Worm (Caenorhabditis elegans) whole organism, L1 larva: Measurements from ENCODE around the gene acbp-6.

Source experiments
- F16B12.6 ChIP-seq: fragments of 150-350 bp; optimal IDR thresholded peaks from 2 replicates; lab custom pipeline; 2014; ENCODE audit warnings: missing biosample characterization, missing genetic modification characterization
- alr-1 ChIP-seq: fragments of 200-800 bp; sonication (Bioruptor generic); optimal IDR thresholded peaks from 2 replicates; lab custom pipeline; 2018; ENCODE audit warnings: borderline replicate concordance, mild to moderate bottlenecking, missing genetic modification characterization, missing compliant biosample characterization
- aly-2 ChIP-seq: fragments of 150-350 bp; optimal IDR thresholded peaks from 2 replicates; lab custom pipeline; 2014; ENCODE audit warnings: missing biosample characterization, missing genetic modification characterization
- ceh-82 ChIP-seq, 3 experiments: fragments of 150-350 bp in 1 of 3; sonication (generic microtip) in 2 of 3; optimal IDR thresholded peaks; 2 replicates each; lab custom pipeline; 2014 to 2017; ENCODE audit warnings: missing biosample characterization in 3 of 3, missing genetic modification characterization in 3 of 3
- ceh-88 ChIP-seq: fragments of 200-800 bp; sonication (Bioruptor generic); IDR thresholded peaks from 2 replicates; pipeline ENCODE4 v1.3.6; 2022; ENCODE audit warnings: missing genetic modification characterization, missing compliant biosample characterization
- dsc-1 ChIP-seq: sonication (generic microtip); optimal IDR thresholded peaks from 2 replicates; lab custom pipeline; 2016; ENCODE audit warnings: mild to moderate bottlenecking, missing genetic modification characterization, missing compliant biosample characterization
- efl-3 ChIP-seq: fragments of 200-800 bp; sonication (Bioruptor generic); optimal IDR thresholded peaks from 2 replicates; lab custom pipeline; 2018; ENCODE audit warnings: mild to moderate bottlenecking, missing genetic modification characterization, missing compliant biosample characterization
- egl-27 ChIP-seq, 2 experiments: fragments of 150-350 bp in 1 of 2; sonication (generic microtip); optimal IDR thresholded peaks; 3 replicates each; lab custom pipeline; 2017 to 2018; ENCODE audit warnings: missing biosample characterization in 2 of 2, missing genetic modification characterization in 2 of 2, missing genetic modification reagents in 2 of 2
- elt-2 ChIP-seq: sonication (generic microtip); optimal IDR thresholded peaks from 2 replicates; lab custom pipeline; 2016; ENCODE audit warnings: missing genetic modification characterization, mild to moderate bottlenecking, inconsistent platforms, missing compliant biosample characterization, missing genetic modification reagents
- elt-3 ChIP-seq, 6 experiments: fragments of 150-350 bp in 1 of 6; sonication (generic microtip); optimal IDR thresholded peaks; 2 replicates each; lab custom pipeline; 2017 to 2018; ENCODE audit warnings: missing biosample characterization in 6 of 6, missing genetic modification characterization in 6 of 6, inconsistent platforms in 1 of 6
- fkh-10 ChIP-seq: sonication (generic microtip); optimal IDR thresholded peaks from 2 replicates; lab custom pipeline; 2017; ENCODE audit warnings: missing biosample characterization, missing genetic modification reagents, missing genetic modification characterization
- fkh-4 ChIP-seq: sonication (generic microtip); optimal IDR thresholded peaks from 2 replicates; lab custom pipeline; 2016; ENCODE audit warnings: missing compliant biosample characterization, missing genetic modification characterization, borderline replicate concordance
- fos-1 ChIP-seq: fragments of 150-350 bp; optimal IDR thresholded peaks from 2 replicates; lab custom pipeline; 2014; ENCODE audit warnings: missing biosample characterization, missing genetic modification characterization
- hlh-17 ChIP-seq: fragments of 200-800 bp; sonication (Bioruptor generic); optimal IDR thresholded peaks from 2 replicates; lab custom pipeline; 2018; ENCODE audit warnings: missing genetic modification characterization, mild to moderate bottlenecking, missing compliant biosample characterization, moderate library complexity, borderline replicate concordance
- hpl-2 ChIP-seq: fragments of 150-350 bp; optimal IDR thresholded peaks from 2 replicates; lab custom pipeline; 2014; ENCODE audit warnings: missing biosample characterization, missing genetic modification reagents, missing genetic modification characterization
- isw-1 ChIP-seq: fragments of 200-800 bp; sonication (Bioruptor generic); IDR thresholded peaks from 2 replicates; pipeline ENCODE4 v1.3.6; 2022; ENCODE audit warnings: missing genetic modification characterization, missing compliant biosample characterization
- jun-1 ChIP-seq: fragments of 150-350 bp; optimal IDR thresholded peaks from 2 replicates; lab custom pipeline; 2014; ENCODE audit warnings: missing biosample characterization, missing genetic modification reagents, missing genetic modification characterization
- lin-14 ChIP-seq: fragments of 200-800 bp; sonication (Bioruptor generic); optimal IDR thresholded peaks from 2 replicates; lab custom pipeline; 2018; ENCODE audit warnings: mild to moderate bottlenecking, missing genetic modification characterization, moderate library complexity, missing compliant biosample characterization
- lin-15B ChIP-seq: fragments of 150-350 bp; sonication (generic microtip); optimal IDR thresholded peaks from 3 replicates; lab custom pipeline; 2014; ENCODE audit warnings: missing biosample characterization, missing genetic modification characterization
- mdl-1 ChIP-seq, 2 experiments: fragments of 150-350 bp; optimal IDR thresholded peaks; 2 replicates each; lab custom pipeline; 2014 to 2017; ENCODE audit warnings: missing biosample characterization in 2 of 2, missing genetic modification characterization in 2 of 2, inconsistent platforms in 1 of 2
- mep-1 ChIP-seq: fragments of 150-350 bp; optimal IDR thresholded peaks from 2 replicates; lab custom pipeline; 2014; ENCODE audit warnings: missing biosample characterization, missing genetic modification characterization
- nhr-19 ChIP-seq: fragments of 200-800 bp; sonication (Bioruptor generic); conservative IDR thresholded peaks from 2 replicates; pipeline ENCODE4 v1.3.6; 2022; ENCODE audit warnings: missing genetic modification characterization, missing compliant biosample characterization
- nhr-28 ChIP-seq: fragments of 150-350 bp; optimal IDR thresholded peaks from 2 replicates; lab custom pipeline; 2014; ENCODE audit warnings: missing biosample characterization, missing genetic modification characterization
- nhr-47 ChIP-seq: sonication (generic microtip); optimal IDR thresholded peaks from 2 replicates; lab custom pipeline; 2016; ENCODE audit warnings: mild to moderate bottlenecking, missing genetic modification characterization, moderate library complexity, missing compliant biosample characterization
- nhr-71 ChIP-seq: sonication (generic microtip); optimal IDR thresholded peaks from 2 replicates; lab custom pipeline; 2016; ENCODE audit warnings: mild to moderate bottlenecking, missing genetic modification characterization, moderate library complexity, missing compliant biosample characterization
- nhr-77 ChIP-seq: fragments of 150-350 bp; optimal IDR thresholded peaks from 2 replicates; lab custom pipeline; 2014; ENCODE audit warnings: missing biosample characterization, missing genetic modification characterization
- nhr-85 ChIP-seq: sonication (generic microtip); peaks from one replicate; lab custom pipeline; 2016; ENCODE audit warnings: missing genetic modification characterization, inconsistent platforms, missing compliant biosample characterization
- nhr-90 ChIP-seq: sonication (generic microtip); optimal IDR thresholded peaks from 2 replicates; lab custom pipeline; 2016; ENCODE audit warnings: mild to moderate bottlenecking, missing genetic modification characterization, missing compliant biosample characterization; ENCODE audit not compliant: poor library complexity
- pag-3 ChIP-seq: sonication (generic microtip); optimal IDR thresholded peaks from 2 replicates; lab custom pipeline; 2017; ENCODE audit warnings: missing genetic modification characterization, mild to moderate bottlenecking, missing compliant biosample characterization, antibody characterized with exemption, borderline replicate concordance; ENCODE audit not compliant: insufficient read depth
- skn-1 ChIP-seq: fragments of 150-350 bp; optimal IDR thresholded peaks from 2 replicates; lab custom pipeline; 2014; ENCODE audit warnings: missing biosample characterization, missing genetic modification characterization
- snpc-4 ChIP-seq: fragments of 150-350 bp; optimal IDR thresholded peaks from 2 replicates; lab custom pipeline; 2014; ENCODE audit warnings: missing biosample characterization, missing genetic modification characterization
- sup-37 ChIP-seq: fragments of 200-800 bp; sonication (Bioruptor generic); optimal IDR thresholded peaks from 2 replicates; lab custom pipeline; 2018; ENCODE audit warnings: mild to moderate bottlenecking, missing genetic modification characterization, missing compliant biosample characterization
- swsn-7 ChIP-seq: sonication (generic microtip); optimal IDR thresholded peaks from 2 replicates; lab custom pipeline; 2016; ENCODE audit warnings: missing genetic modification characterization, missing compliant biosample characterization
- tlp-1 ChIP-seq: fragments of 150-350 bp; optimal IDR thresholded peaks from 2 replicates; lab custom pipeline; 2014; ENCODE audit warnings: missing biosample characterization, missing genetic modification characterization
- unc-86 ChIP-seq: sonication (generic microtip); optimal IDR thresholded peaks from 2 replicates; lab custom pipeline; 2016; ENCODE audit warnings: missing genetic modification characterization, missing compliant biosample characterization
- vab-15 ChIP-seq: sonication (generic microtip); optimal IDR thresholded peaks from 2 replicates; lab custom pipeline; 2017; ENCODE audit warnings: missing genotype, mild to moderate bottlenecking, missing genetic modification characterization, missing compliant biosample characterization
- ztf-11 ChIP-seq, 2 experiments: sonication (generic microtip); optimal IDR thresholded peaks; 2 replicates each; lab custom pipeline; 2016 to 2017; ENCODE audit warnings: missing genetic modification characterization in 2 of 2, missing biosample characterization in 1 of 2, missing compliant biosample characterization in 1 of 2

The acbp-6 gene

ce11 chrII:12006575-12007098 lies 33.1 kb upstream of the acbp-6 start, which contains the start of gene mcm-2 (continued):
- TF ChIP-seq isw-1 (GFP tag; lab: Robert Waterston, UW) (peak; percentile 38), nhr-71 (tag; lab: Kevin White, UChicago) (peak; percentile 80), nhr-77 (peak; percentile 4), vab-15 (tag; lab: Kevin White, UChicago) (no peak), nhr-19 (GFP tag; lab: Robert Waterston, UW) (peak; percentile 48), mdl-1 (tag; optimal IDR thresholded peaks at IDR 0.05; lab: Kevin White, UChicago) (peak in 1 of 2 experiments; percentile 19), elt-2 (tag; lab: Kevin White, UChicago) (no peak), dsc-1 (peak; percentile 35), hpl-2 (peak; percentile 16), hlh-17 (no peak), F16B12.6 (tag; lab: Kevin White, UChicago) (peak; percentile 38), nhr-85 (tag; lab: Kevin White, UChicago) (peak; percentile 72), nhr-90 (tag; lab: Kevin White, UChicago) (peak; percentile 53), egl-27 (tag; optimal IDR thresholded peaks at IDR 0.05; lab: Kevin White, UChicago) (no peak), mep-1 (tag; lab: Kevin White, UChicago) (peak; percentile 69), swsn-7 (tag; lab: Kevin White, UChicago) (peak; percentile 45), efl-3 (GFP tag; lab: Kevin White, UChicago) (peak; percentile 76)

ce11 chrII:12005981-12006380 lies 32.4 kb upstream of the acbp-6 start:
- TF ChIP-seq aly-2 (tag; lab: Kevin White, UChicago): no peak

- TF ChIP-seq elt-3 (tag; optimal IDR thresholded peaks at IDR 0.05; lab: Kevin White, UChicago) (no peak), snpc-4 (tag; lab: Kevin White, UChicago) (no peak), nhr-28 (no peak), nhr-19 (GFP tag; lab: Robert Waterston, UW) (no peak), sup-37 (GFP tag; lab: Kevin White, UChicago) (no peak), tlp-1 (tag; lab: Kevin White, UChicago) (no peak), skn-1 (no peak), F16B12.6 (tag; lab: Kevin White, UChicago) (no peak), jun-1 (tag; lab: Kevin White, UChicago) (no peak)
Measured at ce11 chrII:11998903-11999302, 25.4 kb upstream of the acbp-6 start, which contains the start of gene Y17G7B.23. Gene Y17G7B.23, plus strand, starts transcription at chrII:11999203.

ce11 chrII:11994940-11995339 lies 21.4 kb upstream of the acbp-6 start:
- no peak for TF ChIP-seq egl-27 (tag; optimal IDR thresholded peaks at IDR 0.05; lab: Kevin White, UChicago)
- no peak for TF ChIP-seq fkh-4
- TF ChIP-seq lin-15B (tag; lab: Kevin White, UChicago): no peak
- no peak for TF ChIP-seq fos-1
- no peak for TF ChIP-seq nhr-77
- no peak for TF ChIP-seq ceh-88 (GFP tag; lab: Robert Waterston, UW)
- no peak for TF ChIP-seq nhr-90 (tag; lab: Kevin White, UChicago)
- TF ChIP-seq fkh-10 (GFP tag; lab: Kevin White, UChicago): no peak
- no peak for TF ChIP-seq lin-14 (GFP tag; lab: Kevin White, UChicago)
- TF ChIP-seq unc-86 (tag; lab: Kevin White, UChicago): no peak
- TF ChIP-seq alr-1: no peak
- TF ChIP-seq nhr-47 (tag; lab: Kevin White, UChicago): no peak
- no peak for TF ChIP-seq ceh-82 (tag; optimal IDR thresholded peaks at IDR 0.05; lab: Kevin White, UChicago)
- TF ChIP-seq skn-1: no peak
- no peak for TF ChIP-seq aly-2 (tag; lab: Kevin White, UChicago)
- TF ChIP-seq ztf-11 (tag; optimal IDR thresholded peaks at IDR 0.05; lab: Kevin White, UChicago): no peak
- TF ChIP-seq jun-1 (tag; lab: Kevin White, UChicago): no peak
- TF ChIP-seq pag-3: no peak
- TF ChIP-seq nhr-19 (GFP tag; lab: Robert Waterston, UW): no peak
